Worm (Caenorhabditis elegans): ENCODE data around the gene dpr-1.

DNA sequence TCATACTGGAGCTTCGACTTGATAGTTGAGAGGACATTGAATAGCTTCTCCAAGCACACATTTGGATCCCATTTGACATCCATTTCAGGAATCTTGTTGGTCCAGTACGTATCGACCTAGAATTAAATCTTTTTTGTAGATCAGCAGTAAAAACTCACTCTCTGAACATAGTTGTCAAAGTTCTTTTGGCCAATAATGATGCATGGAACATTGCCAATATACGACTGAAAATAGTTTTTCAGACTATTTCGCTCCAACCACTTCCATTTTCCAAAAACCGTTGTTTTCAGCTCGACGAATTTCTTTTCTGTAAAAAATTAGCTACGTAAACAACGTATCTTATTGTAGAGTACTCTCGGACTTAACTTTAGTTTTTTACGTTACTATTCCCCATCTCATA, 39.7 kb upstream of the dpr-1 start:
- no peak for TF ChIP-seq tbx-37 (GFP tag; conservative IDR thresholded peaks at IDR 0.05)
- TF ChIP-seq ceh-36 (tag; optimal IDR thresholded peaks at IDR 0.05): no peak
- TF ChIP-seq hnd-1 (tag; optimal IDR thresholded peaks at IDR 0.05): no peak
- TF ChIP-seq pes-1 (GFP tag; IDR thresholded peaks at IDR 0.05): no peak
- no peak for TF ChIP-seq tbx-11 (GFP tag; IDR thresholded peaks at IDR 0.05)

Measured in whole organism, early embryonic.